Worm (Caenorhabditis elegans): ENCODE data around the gene C18F10.2.

The C18F10.2 gene

DNA sequence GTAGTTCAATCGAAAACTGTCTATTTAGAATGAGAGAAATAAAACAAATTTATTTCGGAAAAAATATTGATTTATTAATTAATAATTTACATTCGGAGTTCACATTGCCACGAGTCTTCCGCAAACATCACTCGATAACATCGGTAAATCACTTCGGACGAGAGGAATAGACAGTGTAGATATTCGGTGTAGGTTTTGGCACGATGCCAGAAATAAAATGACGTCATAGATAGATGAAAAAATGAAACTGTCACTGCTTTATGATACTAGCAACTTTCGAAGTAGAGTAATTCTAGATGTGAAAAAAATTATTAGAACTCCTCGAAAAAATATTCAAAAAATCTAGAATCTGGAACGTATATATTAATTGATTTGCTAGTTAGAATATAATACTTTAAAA lies 6.5 kb downstream of the C18F10.2 start:
- TF ChIP-seq ztf-4 (tag; optimal IDR thresholded peaks at IDR 0.05), result no peak
- no peak for TF ChIP-seq nhr-76 (tag; optimal IDR thresholded peaks at IDR 0.05)
- no peak for TF ChIP-seq elt-1 (tag; optimal IDR thresholded peaks at IDR 0.05)
- TF ChIP-seq egl-27 (tag; optimal IDR thresholded peaks at IDR 0.05), result no peak
- TF ChIP-seq ZK546.5 (tag; optimal IDR thresholded peaks at IDR 0.05), result no peak
- no peak for TF ChIP-seq fkh-10 (GFP tag; optimal IDR thresholded peaks at IDR 0.05)
- TF ChIP-seq nhr-23 (tag; optimal IDR thresholded peaks at IDR 0.05), result no peak
- TF ChIP-seq fos-1 (tag; optimal IDR thresholded peaks at IDR 0.05), result no peak
- TF ChIP-seq ceh-9 (tag; optimal IDR thresholded peaks at IDR 0.05), result no peak

DNA sequence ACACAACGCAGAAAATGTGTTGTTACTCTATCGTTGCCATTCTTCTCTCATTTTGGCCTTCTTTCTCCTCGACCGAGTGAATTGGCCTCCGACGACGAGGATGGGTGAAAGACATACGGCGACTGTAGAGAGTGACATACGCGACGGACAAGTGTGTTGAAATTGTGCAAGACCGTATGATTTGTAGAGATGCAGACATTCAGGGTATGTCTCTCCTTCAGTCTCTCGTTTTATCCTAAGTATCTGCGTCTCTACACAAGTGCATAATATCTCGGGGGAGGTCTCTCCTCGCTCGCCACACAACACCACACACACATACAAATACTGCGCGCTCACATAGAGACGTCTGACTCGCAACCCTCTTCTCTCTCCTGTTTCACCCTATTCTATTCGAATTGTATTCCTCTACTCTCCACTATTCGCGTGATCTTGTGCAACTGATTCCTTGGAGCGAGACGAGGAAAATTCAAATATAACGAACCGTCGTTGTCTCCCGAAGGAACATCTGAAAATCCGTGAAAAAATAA lies 7.2 kb downstream of the C18F10.2 start, which contains the start of gene hmg-1.2:
hmg-1.2 (plus strand) TSS at position 311 of the 527 bp plus-strand sequence.
- TF ChIP-seq elt-3 (tag; optimal IDR thresholded peaks at IDR 0.05) (peak in 1 of 3 experiments; percentile 44), ceh-16 (tag; optimal IDR thresholded peaks at IDR 0.05) (no peak), pha-4 (tag; optimal IDR thresholded peaks at IDR 0.05) (peak; percentile 44), ceh-28 (tag; optimal IDR thresholded peaks at IDR 0.05) (peak; percentile 76), hmg-11 (tag; optimal IDR thresholded peaks at IDR 0.05) (peak; percentile 98), ceh-82 (tag; optimal IDR thresholded peaks at IDR 0.05) (no peak), nhr-25 (tag; optimal IDR thresholded peaks at IDR 0.05) (peak; percentile 87), zag-1 (tag; optimal IDR thresholded peaks at IDR 0.05) (peak; percentile 47), R02D3.7 (tag; optimal IDR thresholded peaks at IDR 0.05) (peak; percentile 67), egl-5 (tag; optimal IDR thresholded peaks at IDR 0.05) (peak; percentile 71), lin-15B (tag; optimal IDR thresholded peaks at IDR 0.05) (peak; percentile 48), lsy-12 (tag; optimal IDR thresholded peaks at IDR 0.05) (peak; percentile 88), mdl-1 (tag; optimal IDR thresholded peaks at IDR 0.05) (no peak), lin-39 (tag; optimal IDR thresholded peaks at IDR 0.05) (peak; percentile 70), elt-2 (tag; optimal IDR thresholded peaks at IDR 0.05) (peak; percentile 66), pqm-1 (tag; optimal IDR thresholded peaks at IDR 0.05) (peak; percentile 52), unc-62 (GFP tag; optimal IDR thresholded peaks at IDR 0.05) (peak; percentile 85), nhr-43 (tag; optimal IDR thresholded peaks at IDR 0.05; ENCODE audit: poor library complexity, severe bottlenecking) (peak; percentile 48), daf-12 (tag; optimal IDR thresholded peaks at IDR 0.05) (no peak), nfya-1 (tag; optimal IDR thresholded peaks at IDR 0.05; ENCODE audit: insufficient read depth) (peak; percentile 89), egl-27 (tag; optimal IDR thresholded peaks at IDR 0.05) (peak; percentile 33), nhr-23 (tag; optimal IDR thresholded peaks at IDR 0.05) (peak; percentile 88), jun-1 (tag; optimal IDR thresholded peaks at IDR 0.05) (peak; percentile 88), nhr-11 (tag; optimal IDR thresholded peaks at IDR 0.05) (peak; percentile 24), fos-1 (tag; optimal IDR thresholded peaks at IDR 0.05) (no peak), snpc-4 (tag; optimal IDR thresholded peaks at IDR 0.05) (peak; percentile 65), sea-2 (GFP tag; optimal IDR thresholded peaks at IDR 0.05) (no peak), elt-1 (tag; optimal IDR thresholded peaks at IDR 0.05) (peak; percentile 49), tbx-2 (tag; optimal IDR thresholded peaks at IDR 0.05) (peak; percentile 34), nhr-77 (tag; optimal IDR thresholded peaks at IDR 0.05) (peak; percentile 2)

DNA sequence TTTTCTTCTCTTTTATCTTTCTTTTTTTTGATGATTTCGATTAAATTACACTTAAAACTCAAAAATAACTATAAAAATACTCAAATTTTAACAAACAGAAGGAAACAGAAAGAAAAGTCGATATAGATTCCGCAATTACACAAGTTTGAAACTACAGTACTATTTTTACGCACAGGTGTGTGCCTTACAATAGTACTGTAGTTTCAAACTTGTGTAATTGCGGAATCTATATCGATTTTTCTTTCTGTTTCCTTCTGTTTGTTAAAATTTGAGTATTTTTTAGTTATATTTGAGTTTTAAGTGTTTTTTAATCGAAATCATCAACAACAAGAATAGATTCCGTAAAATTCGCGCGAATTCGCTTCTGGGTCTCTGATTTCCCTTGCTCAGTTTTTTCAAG lies 10.1 kb downstream of the C18F10.2 start:
- TF ChIP-seq fkh-2 (tag; optimal IDR thresholded peaks at IDR 0.05), result no peak
- no peak for TF ChIP-seq ceh-16 (tag; optimal IDR thresholded peaks at IDR 0.05)
- TF ChIP-seq nhr-77 (tag; optimal IDR thresholded peaks at IDR 0.05), result no peak

- TF ChIP-seq unc-39 (tag; optimal IDR thresholded peaks at IDR 0.05) (no peak), pha-4 (tag; optimal IDR thresholded peaks at IDR 0.05) (no peak), nhr-67 (tag; optimal IDR thresholded peaks at IDR 0.05) (no peak), nhr-23 (tag; optimal IDR thresholded peaks at IDR 0.05) (no peak), unc-62 (GFP tag; optimal IDR thresholded peaks at IDR 0.05) (no peak), snpc-4 (tag; optimal IDR thresholded peaks at IDR 0.05) (no peak), skn-1 (tag; optimal IDR thresholded peaks at IDR 0.05) (no peak), aly-2 (tag; optimal IDR thresholded peaks at IDR 0.05) (no peak), ceh-9 (tag; optimal IDR thresholded peaks at IDR 0.05) (no peak), nhr-77 (tag; optimal IDR thresholded peaks at IDR 0.05) (no peak), tbx-2 (tag; optimal IDR thresholded peaks at IDR 0.05) (no peak), elt-1 (tag; optimal IDR thresholded peaks at IDR 0.05) (no peak), nhr-12 (tag; optimal IDR thresholded peaks at IDR 0.05) (no peak), hmg-11 (tag; optimal IDR thresholded peaks at IDR 0.05) (no peak), nhr-237 (tag; optimal IDR thresholded peaks at IDR 0.05) (no peak)
These were observed 12.9 kb downstream of the C18F10.2 start, which contains the start of gene gadr-3 for ce11 chrIII:6285890-6286289. gadr-3 (minus strand) TSS chrIII:6285990.
